Worm (Caenorhabditis elegans) whole organism, young adult: ENCODE data around the gene copb-2.

ENCODE experiments used
- C17E4.6 ChIP-seq: fragments of 200-800 bp; sonication (Bioruptor generic); IDR thresholded peaks from 2 replicates; pipeline ENCODE4 v1.3.6; 2022; ENCODE audit warnings: missing genetic modification reagents, missing genetic modification characterization, missing compliant biosample characterization
- F10E7.11 ChIP-seq: sonication (generic microtip); optimal IDR thresholded peaks from 2 replicates; lab custom pipeline; 2017; ENCODE audit warnings: mild to moderate bottlenecking, missing genetic modification characterization, moderate library complexity, missing compliant biosample characterization
- F33H1.4 ChIP-seq: fragments of 200-800 bp; sonication (Bioruptor generic); IDR thresholded peaks from 2 replicates; pipeline ENCODE4 v1.3.6; 2022; ENCODE audit warnings: missing genetic modification reagents, missing genetic modification characterization, missing compliant biosample characterization
- F49E8.2 ChIP-seq: sonication (generic microtip); optimal IDR thresholded peaks from 3 replicates; lab custom pipeline; 2017; ENCODE audit warnings: missing genetic modification characterization, mild to moderate bottlenecking, missing compliant biosample characterization, antibody characterized with exemption, moderate library complexity; ENCODE audit not compliant: insufficient read depth
- F52B5.7 ChIP-seq: sonication (generic microtip); optimal IDR thresholded peaks from 2 replicates; lab custom pipeline; 2016; ENCODE audit warnings: mild to moderate bottlenecking, missing genetic modification characterization, missing compliant biosample characterization
- F55B11.4 ChIP-seq: sonication (generic microtip); optimal IDR thresholded peaks from 2 replicates; lab custom pipeline; 2016; ENCODE audit warnings: missing compliant biosample characterization, missing genetic modification characterization, borderline replicate concordance; ENCODE audit not compliant: insufficient read depth
- F57C9.4 ChIP-seq: sonication (generic microtip); optimal IDR thresholded peaks from 2 replicates; lab custom pipeline; 2017; ENCODE audit warnings: mild to moderate bottlenecking, missing genetic modification characterization, missing compliant biosample characterization
- T07F8.4 ChIP-seq: sonication (generic microtip); optimal IDR thresholded peaks from 2 replicates; lab custom pipeline; 2016; ENCODE audit warnings: mild to moderate bottlenecking, missing genetic modification characterization, moderate library complexity, missing compliant biosample characterization
- aptf-2 ChIP-seq: fragments of 200-800 bp; sonication (Bioruptor generic); conservative IDR thresholded peaks from 2 replicates; pipeline ENCODE4 v1.3.6; 2022; ENCODE audit warnings: missing genetic modification reagents, missing genetic modification characterization, missing compliant biosample characterization
- athp-1 ChIP-seq: sonication (generic microtip); optimal IDR thresholded peaks from 2 replicates; lab custom pipeline; 2017; ENCODE audit warnings: mild to moderate bottlenecking, missing genetic modification characterization, missing compliant biosample characterization
- attf-6 ChIP-seq: fragments of 200-800 bp; sonication (Bioruptor generic); IDR thresholded peaks from 2 replicates; pipeline ENCODE4 v1.3.6; 2022; ENCODE audit warnings: missing genetic modification reagents, missing genetic modification characterization, missing compliant biosample characterization
- ccch-3 ChIP-seq: fragments of 200-800 bp; sonication (Bioruptor generic); optimal IDR thresholded peaks from 2 replicates; lab custom pipeline; 2018; ENCODE audit warnings: mild to moderate bottlenecking, missing genetic modification characterization, missing compliant biosample characterization
- cebp-1 ChIP-seq, 2 experiments: fragments of 200-800 bp in 1 of 2; sonication (Bioruptor generic) in 1 of 2; sonication (generic microtip) in 1 of 2; IDR thresholded peaks in 1 of 2; optimal IDR thresholded peaks in 1 of 2; 2 replicates each; pipeline versions ENCODE4 v1.3.6 to Lab custom; 2017 to 2022; ENCODE audit warnings: missing compliant biosample characterization in 2 of 2, missing genetic modification characterization in 2 of 2, mild to moderate bottlenecking in 1 of 2, missing genetic modification reagents in 1 of 2, moderate library complexity in 1 of 2
- cebp-2 ChIP-seq: fragments of 200-800 bp; sonication (Bioruptor generic); IDR thresholded peaks from 2 replicates; pipeline ENCODE4 v1.3.6; 2022; ENCODE audit warnings: missing genetic modification characterization, missing compliant biosample characterization
- ceh-58 ChIP-seq: fragments of 200-800 bp; sonication (Bioruptor generic); IDR thresholded peaks from 2 replicates; pipeline ENCODE4 v1.3.6; 2022; ENCODE audit warnings: missing genetic modification characterization, missing compliant biosample characterization
- ceh-79 ChIP-seq: sonication (generic microtip); optimal IDR thresholded peaks from 2 replicates; lab custom pipeline; 2017; ENCODE audit warnings: mild to moderate bottlenecking, missing genetic modification characterization, missing compliant biosample characterization
- egl-18 ChIP-seq: fragments of 200-800 bp; sonication (Bioruptor generic); IDR thresholded peaks from 2 replicates; pipeline ENCODE4 v1.3.6; 2022; ENCODE audit warnings: missing genetic modification reagents, missing genetic modification characterization, missing compliant biosample characterization
- egl-44 ChIP-seq: fragments of 200-800 bp; sonication (Bioruptor generic); IDR thresholded peaks from 2 replicates; pipeline ENCODE4 v1.3.6; 2022; ENCODE audit warnings: missing genetic modification reagents, missing genetic modification characterization, missing compliant biosample characterization
- hrde-1 ChIP-seq: sonication (generic microtip); optimal IDR thresholded peaks from 2 replicates; lab custom pipeline; 2016; ENCODE audit warnings: missing genetic modification characterization, mild to moderate bottlenecking, missing compliant biosample characterization, moderate library complexity, missing genotype, missing genetic modification reagents, borderline replicate concordance
- lag-1 ChIP-seq: fragments of 200-800 bp; sonication (Bioruptor generic); IDR thresholded peaks from 2 replicates; pipeline ENCODE4 v1.3.6; 2022; ENCODE audit warnings: missing genetic modification reagents, missing genetic modification characterization, missing compliant biosample characterization
- lin-35 ChIP-seq, 3 experiments: fragments of 150-350 bp in 2 of 3; sonication (generic microtip) in 1 of 3; optimal IDR thresholded peaks; 2 replicates each; lab custom pipeline; 2014 to 2018; ENCODE audit warnings: missing biosample characterization in 3 of 3, missing genetic modification characterization in 3 of 3, missing genetic modification reagents in 3 of 3
- madf-6 ChIP-seq: fragments of 200-800 bp; sonication (Bioruptor generic); IDR thresholded peaks from 2 replicates; pipeline ENCODE4 v1.3.6; 2022; ENCODE audit warnings: missing genetic modification reagents, missing genetic modification characterization, missing compliant biosample characterization
- madf-8 ChIP-seq: fragments of 200-800 bp; sonication (Bioruptor generic); conservative IDR thresholded peaks from 2 replicates; pipeline ENCODE4 v1.3.6; 2022; ENCODE audit warnings: missing genetic modification reagents, missing genetic modification characterization, missing compliant biosample characterization
- mcd-1 ChIP-seq: fragments of 200-800 bp; sonication (Bioruptor generic); IDR thresholded peaks from 2 replicates; pipeline ENCODE4 v1.3.6; 2022; ENCODE audit warnings: missing genetic modification reagents, missing genetic modification characterization, missing compliant biosample characterization
- mel-28 ChIP-seq: sonication (generic microtip); optimal IDR thresholded peaks from 2 replicates; lab custom pipeline; 2016; ENCODE audit warnings: borderline replicate concordance, mild to moderate bottlenecking, missing genetic modification characterization, missing compliant biosample characterization
- mxl-1 ChIP-seq: sonication (generic microtip); optimal IDR thresholded peaks from 2 replicates; lab custom pipeline; 2016; ENCODE audit warnings: missing genetic modification characterization, missing compliant biosample characterization
- nfya-1 ChIP-seq: sonication (generic microtip); optimal IDR thresholded peaks from 2 replicates; lab custom pipeline; 2017; ENCODE audit warnings: antibody characterized with exemption, missing compliant biosample characterization, missing genetic modification characterization, borderline replicate concordance; ENCODE audit not compliant: insufficient read depth
- nhr-120 ChIP-seq: fragments of 200-800 bp; sonication (Bioruptor generic); IDR thresholded peaks from 2 replicates; pipeline ENCODE4 v1.3.6; 2022; ENCODE audit warnings: missing genetic modification characterization, missing compliant biosample characterization
- nhr-179 ChIP-seq: sonication (generic microtip); optimal IDR thresholded peaks from 2 replicates; lab custom pipeline; 2016; ENCODE audit warnings: mild to moderate bottlenecking, missing genetic modification characterization, missing compliant biosample characterization
- nhr-80 ChIP-seq: sonication (generic microtip); optimal IDR thresholded peaks from 2 replicates; lab custom pipeline; 2016; ENCODE audit warnings: missing genetic modification characterization, missing compliant biosample characterization
- rcor-1 ChIP-seq: fragments of 200-800 bp; sonication (Bioruptor generic); IDR thresholded peaks from 2 replicates; pipeline ENCODE4 v1.3.6; 2022; ENCODE audit warnings: missing genetic modification reagents, missing genetic modification characterization, missing compliant biosample characterization
- snpc-4 ChIP-seq, 5 experiments: fragments of 150-350 bp in 1 of 5; sonication (generic microtip) in 4 of 5; optimal IDR thresholded peaks; 2 replicates each; lab custom pipeline; 2014 to 2018; ENCODE audit warnings: missing genetic modification characterization in 5 of 5, missing biosample characterization in 3 of 5, antibody characterized with exemption in 2 of 5, mild to moderate bottlenecking in 2 of 5, missing compliant biosample characterization in 2 of 5, missing genotype in 2 of 5, moderate library complexity in 2 of 5, missing genetic modification reagents in 1 of 5
- tbp1 ChIP-seq: fragments of 200-800 bp; sonication (Bioruptor generic); optimal IDR thresholded peaks from 2 replicates; lab custom pipeline; 2018; ENCODE audit warnings: mild to moderate bottlenecking, missing genetic modification characterization, missing compliant biosample characterization
- unc-62 ChIP-seq: fragments of 150-350 bp; optimal IDR thresholded peaks from 2 replicates; lab custom pipeline; 2014; ENCODE audit warnings: missing biosample characterization, missing genetic modification reagents, missing genetic modification characterization
- ztf-26 ChIP-seq: sonication (generic microtip); optimal IDR thresholded peaks from 2 replicates; lab custom pipeline; 2017; ENCODE audit warnings: missing genetic modification characterization, missing compliant biosample characterization
- ztf-3 ChIP-seq: fragments of 200-800 bp; sonication (Bioruptor generic); optimal IDR thresholded peaks from 2 replicates; lab custom pipeline; 2018; ENCODE audit warnings: mild to moderate bottlenecking, missing genetic modification characterization, missing compliant biosample characterization

The copb-2 gene

ce11 chrIV:9498088-9498487 lies 38.6 kb downstream of the copb-2 start, which contains the start of gene sru-4:
TSS of gene sru-4 (plus strand) at chrIV:9498388.
- TF ChIP-seq aptf-2 (no peak), lag-1 (GFP tag; lab: Robert Waterston, UW) (no peak), F52B5.7 (tag; lab: Kevin White, UChicago) (no peak), F55B11.4 (tag; lab: Kevin White, UChicago) (no peak), madf-8 (GFP tag; lab: Robert Waterston, UW) (no peak), F33H1.4 (GFP tag; lab: Robert Waterston, UW) (no peak), mel-28 (no peak)

- TF ChIP-seq ztf-3 (GFP tag; lab: Kevin White, UChicago) (no peak), ccch-3 (GFP tag; lab: Kevin White, UChicago) (no peak), nhr-179 (tag; lab: Kevin White, UChicago) (no peak), mcd-1 (no peak), C17E4.6 (GFP tag; lab: Robert Waterston, UW) (no peak), nhr-120 (GFP tag; lab: Robert Waterston, UW) (no peak), cebp-2 (GFP tag; lab: Robert Waterston, UW) (no peak), attf-6 (GFP tag; lab: Robert Waterston, UW) (no peak), F49E8.2 (tag; lab: Kevin White, UChicago) (no peak), mel-28 (no peak), ceh-58 (GFP tag; lab: Robert Waterston, UW) (no peak), nfya-1 (tag; lab: Kevin White, UChicago) (no peak), unc-62 (GFP tag; lab: Kevin White, UChicago) (no peak), athp-1 (tag; lab: Kevin White, UChicago) (no peak), egl-18 (GFP tag; lab: Robert Waterston, UW) (no peak), mxl-1 (tag; lab: Kevin White, UChicago) (no peak), hrde-1 (tag; lab: Kevin White, UChicago) (no peak)
- TF ChIP-seq, all 124 proteins: peak for 0
Observed at ce11 chrIV:9499636-9500035, 40.1 kb downstream of the copb-2 start.

- no peak for TF ChIP-seq egl-44 (GFP tag; lab: Robert Waterston, UW)
Observed at ce11 chrIV:9500100-9500499, 40.6 kb downstream of the copb-2 start, which contains the start of gene ugt-21. TSS of gene ugt-21 (plus strand) at chrIV:9500311.

- TF ChIP-seq ceh-79 (tag; lab: Kevin White, UChicago) (no peak), nhr-179 (tag; lab: Kevin White, UChicago) (no peak), mel-28 (no peak), C17E4.6 (GFP tag; lab: Robert Waterston, UW) (no peak), T07F8.4 (tag; lab: Kevin White, UChicago) (no peak)
Observed at ce11 chrIV:9506251-9506650, 46.7 kb downstream of the copb-2 start, which contains the start of gene ttr-9. TSS of gene ttr-9 (minus strand) at chrIV:9506351.

ce11 chrIV:9508612-9509011 lies 49.1 kb downstream of the copb-2 start, which contains the start of gene ethe-1:
TSS of gene ethe-1 (minus strand) at chrIV:9508761.
- TF ChIP-seq lag-1 (GFP tag; lab: Robert Waterston, UW) = no peak
- no peak for TF ChIP-seq snpc-4 (GFP tag; optimal IDR thresholded peaks at IDR 0.05; lab: Kevin White, UChicago)
- peak; percentile 9 to 47 (median 38) for TF ChIP-seq snpc-4 (tag; optimal IDR thresholded peaks at IDR 0.05; lab: Kevin White, UChicago)
- peak; percentile 18 for TF ChIP-seq nhr-80
- TF ChIP-seq, all 124 proteins: peak for 2

- TF ChIP-seq lin-35 (GFP tag; optimal IDR thresholded peaks at IDR 0.05; lab: Kevin White, UChicago) = no peak
- no peak for TF ChIP-seq tbp1 (GFP tag; lab: Kevin White, UChicago)
- TF ChIP-seq cebp-1 (GFP tag; IDR thresholded peaks at IDR 0.05; lab: Robert Waterston, UW) = no peak
- TF ChIP-seq cebp-1 (tag; optimal IDR thresholded peaks at IDR 0.05; lab: Kevin White, UChicago) = peak; percentile 8
- TF ChIP-seq rcor-1 (GFP tag; lab: Robert Waterston, UW) = peak; percentile 7; the same call in 1 of the 2 replicates
- no peak for TF ChIP-seq ztf-26 (tag; lab: Kevin White, UChicago)
- TF ChIP-seq madf-6 = peak; percentile 7; the same call in 1 of the 2 replicates
- TF ChIP-seq F57C9.4 (tag; lab: Kevin White, UChicago) = no peak
- TF ChIP-seq F10E7.11 (tag; lab: Kevin White, UChicago) = no peak
Observed at ce11 chrIV:9510439-9510838, 50.9 kb downstream of the copb-2 start, which contains the start of gene C33A12.4. TSS of gene C33A12.4 (minus strand) at chrIV:9510569.
